Fruit fly (Drosophila melanogaster): ENCODE measurements around the gene CG4080.

CG4080 gene

dm6 chr3L:9417288-9417687 is 18.3 kb upstream of the CG4080 start, which contains the start of gene CG3982:
TSS of gene CG3982 (minus strand) at chr3L:9417388.
- no peak for TF ChIP-seq CG7987 (GFP tag; optimal IDR thresholded peaks at IDR 0.05)

- peak; percentile 67 for TF ChIP-seq Spps (tag; optimal IDR thresholded peaks at IDR 0.05)
- peak; percentile 42 for TF ChIP-seq CG1233 (GFP tag; optimal IDR thresholded peaks at IDR 0.05)
- TF ChIP-seq klu (GFP tag; IDR thresholded peaks at IDR 0.05) = peak; percentile 77
- TF ChIP-seq scrt (GFP tag; optimal IDR thresholded peaks at IDR 0.05) = peak; percentile 66
- TF ChIP-seq CG32532 (GFP tag; IDR thresholded peaks at IDR 0.05) = peak; percentile 91
- no peak for TF ChIP-seq hbn (GFP tag; IDR thresholded peaks at IDR 0.05; ENCODE audit: partially characterized antibody)
- TF ChIP-seq CkIIα-i1 (GFP tag; IDR thresholded peaks at IDR 0.05) = no peak
- peak; percentile 65 for TF ChIP-seq trh (GFP tag; optimal IDR thresholded peaks at IDR 0.05)
- peak; percentile 75 for TF ChIP-seq Hr3 (GFP tag; optimal IDR thresholded peaks at IDR 0.05)
- TF ChIP-seq Bteb2 (GFP tag; optimal IDR thresholded peaks at IDR 0.05) = peak; percentile 48
- peak; percentile 52; the same call in 1 of the 2 replicates for TF ChIP-seq danr (GFP tag; IDR thresholded peaks at IDR 0.05)
- TF ChIP-seq wdn (GFP tag; IDR thresholded peaks at IDR 0.05) = peak; percentile 55; the same call in 1 of the 2 replicates
- TF ChIP-seq CG15479 (GFP tag; optimal IDR thresholded peaks at IDR 0.05) = peak; percentile 66
- no peak for TF ChIP-seq Lpt (GFP tag; optimal IDR thresholded peaks at IDR 0.05)
- TF ChIP-seq gsb-n (tag; optimal IDR thresholded peaks at IDR 0.05) = peak; percentile 84
- TF ChIP-seq CG30403 (GFP tag; optimal IDR thresholded peaks at IDR 0.05) = peak; percentile 90
- peak; percentile 61 for TF ChIP-seq Camta (GFP tag; optimal IDR thresholded peaks at IDR 0.05)
- peak; percentile 82 for TF ChIP-seq Sox102F (GFP tag; optimal IDR thresholded peaks at IDR 0.05)
- peak; percentile 52 for TF ChIP-seq D19A (tag; optimal IDR thresholded peaks at IDR 0.05)
- TF ChIP-seq cas (GFP tag; IDR thresholded peaks at IDR 0.05) = peak; percentile 74
- peak; percentile 78 for TF ChIP-seq CG30020 (tag; optimal IDR thresholded peaks at IDR 0.05)
- TF ChIP-seq TFAM (GFP tag; optimal IDR thresholded peaks at IDR 0.05) = no peak
- peak; percentile 86 for TF ChIP-seq Max (GFP tag; optimal IDR thresholded peaks at IDR 0.05)
- no peak for TF ChIP-seq CG12236 (GFP tag; optimal IDR thresholded peaks at IDR 0.05)
- TF ChIP-seq CG17612 (GFP tag; IDR thresholded peaks at IDR 0.05) = no peak
- no peak for TF ChIP-seq sim (GFP tag; IDR thresholded peaks at IDR 0.05)
- TF ChIP-seq fd96Cb (tag; optimal IDR thresholded peaks at IDR 0.05) = peak; percentile 68
- TF ChIP-seq MBD-R2 (GFP tag; IDR thresholded peaks at IDR 0.05) = peak; percentile 84
- no peak for TF ChIP-seq Dip2 (GFP tag; IDR thresholded peaks at IDR 0.05)
- TF ChIP-seq CG15073 (GFP tag; optimal IDR thresholded peaks at IDR 0.05) = no peak
- TF ChIP-seq Dad (GFP tag; optimal IDR thresholded peaks at IDR 0.05) = peak; percentile 34
- TF ChIP-seq eyg (GFP tag; optimal IDR thresholded peaks at IDR 0.05) = peak; percentile 2
- no peak for TF ChIP-seq pita (GFP tag; optimal IDR thresholded peaks at IDR 0.05)
- TF ChIP-seq CG34376 (GFP tag; optimal IDR thresholded peaks at IDR 0.05) = peak; percentile 23
- TF ChIP-seq E2f1 (GFP tag; IDR thresholded peaks at IDR 0.05) = peak; percentile 79
- TF ChIP-seq az2 (GFP tag; optimal IDR thresholded peaks at IDR 0.05) = peak; percentile 85
- TF ChIP-seq CG3065 (GFP tag; optimal IDR thresholded peaks at IDR 0.05) = peak; percentile 46
- peak; percentile 76 for TF ChIP-seq CG4404 (GFP tag; IDR thresholded peaks at IDR 0.05)
- peak; percentile 60 for TF ChIP-seq CHES-1-like (GFP tag; optimal IDR thresholded peaks at IDR 0.05)
- no peak for TF ChIP-seq sna (GFP tag; IDR thresholded peaks at IDR 0.05; ENCODE audit: partially characterized antibody)
- TF ChIP-seq sens-2 (GFP tag; IDR thresholded peaks at IDR 0.05) = 0 out of 2 replicates have a peak, but pooled peaks have one; percentile 29
- peak; percentile 85 for TF ChIP-seq CG4617 (GFP tag; optimal IDR thresholded peaks at IDR 0.05; ENCODE audit: borderline replicate concordance)
- peak; percentile 72 for TF ChIP-seq zfh2 (GFP tag; optimal IDR thresholded peaks at IDR 0.05)
- TF ChIP-seq CG30431 (GFP tag; optimal IDR thresholded peaks at IDR 0.05) = peak; percentile 52
- TF ChIP-seq pzg (GFP tag; optimal IDR thresholded peaks at IDR 0.05) = peak; percentile 82
- TF ChIP-seq CrebB (tag; optimal IDR thresholded peaks at IDR 0.05) = peak; percentile 75
- TF ChIP-seq dm (GFP tag; optimal IDR thresholded peaks at IDR 0.05) = peak; percentile 30
These were observed 11.9 kb upstream of the CG4080 start, which contains the start of the genes CG4022 and Cpsf5 for dm6 chr3L:9410754-9411423. TSS of gene CG4022 (minus strand) at chr3L:9410832. TSS of gene Cpsf5 (plus strand) at chr3L:9411038.

Data from whole organism, embryonic.